Worm (Caenorhabditis elegans) whole organism, L4 larva: Measurements from ENCODE around the gene exc-14.

Experiments used
- ceh-82 ChIP-seq: sonication (generic microtip); optimal IDR thresholded peaks from 2 replicates; lab custom pipeline; 2017; ENCODE audit warnings: missing biosample characterization, missing genetic modification characterization
- cey-2 ChIP-seq: sonication (generic microtip); optimal IDR thresholded peaks from 3 replicates; lab custom pipeline; 2017; ENCODE audit warnings: missing genetic modification characterization, mild to moderate bottlenecking, missing compliant biosample characterization, antibody characterized with exemption, borderline replicate concordance; ENCODE audit not compliant: insufficient read depth
- egl-43 ChIP-seq: fragments of 200-800 bp; sonication (Bioruptor generic); IDR thresholded peaks from 2 replicates; pipeline ENCODE4 v1.3.6; 2022; ENCODE audit warnings: missing genetic modification reagents, missing genetic modification characterization, missing compliant biosample characterization
- hlh-11 ChIP-seq: fragments of 200-800 bp; sonication (Bioruptor generic); optimal IDR thresholded peaks from 2 replicates; lab custom pipeline; 2018; ENCODE audit warnings: mild to moderate bottlenecking, missing genetic modification characterization, missing compliant biosample characterization
- lin-15B ChIP-seq: fragments of 150-350 bp; sonication (generic microtip); optimal IDR thresholded peaks from 3 replicates; lab custom pipeline; 2014; ENCODE audit warnings: missing biosample characterization, missing genetic modification characterization
- lir-3 ChIP-seq: sonication (generic microtip); optimal IDR thresholded peaks from 2 replicates; lab custom pipeline; 2016; ENCODE audit warnings: mild to moderate bottlenecking, missing genetic modification characterization, missing compliant biosample characterization
- mep-1 ChIP-seq: fragments of 150-350 bp; sonication (generic microtip); optimal IDR thresholded peaks from 3 replicates; lab custom pipeline; 2014; ENCODE audit warnings: missing biosample characterization, missing genetic modification characterization
- nhr-11 ChIP-seq: fragments of 150-350 bp; optimal IDR thresholded peaks from 2 replicates; lab custom pipeline; 2014; ENCODE audit warnings: missing biosample characterization, missing genetic modification characterization
- nhr-76 ChIP-seq: fragments of 150-350 bp; optimal IDR thresholded peaks from 2 replicates; lab custom pipeline; 2014; ENCODE audit warnings: missing biosample characterization, missing genetic modification characterization
- pha-4 ChIP-seq, 2 experiments: fragments of 150-350 bp in 1 of 2; fragments of 200-800 bp in 1 of 2; sonication (Bioruptor generic) in 1 of 2; IDR thresholded peaks in 1 of 2; optimal IDR thresholded peaks in 1 of 2; 2 replicates each; pipeline versions ENCODE4 v1.3.6 to Lab custom; 2014 to 2022; ENCODE audit warnings: missing genetic modification characterization in 2 of 2, missing genetic modification reagents in 2 of 2, missing biosample characterization in 1 of 2, missing compliant biosample characterization in 1 of 2
- rbr-2 ChIP-seq: sonication (generic microtip); optimal IDR thresholded peaks from 2 replicates; lab custom pipeline; 2016; ENCODE audit warnings: missing genotype, missing genetic modification characterization, missing compliant biosample characterization
- zag-1 ChIP-seq: fragments of 150-350 bp; optimal IDR thresholded peaks from 2 replicates; lab custom pipeline; 2014; ENCODE audit warnings: missing biosample characterization, missing genetic modification characterization

ce11 chrV:5001386-5001785, 44.6 kb downstream of the exc-14 start, which contains the start of gene srr-8:
- no peak for TF ChIP-seq lin-15B (tag; lab: Kevin White, UChicago)
- no peak for TF ChIP-seq lir-3 (tag; lab: Kevin White, UChicago)
- TF ChIP-seq pha-4 (GFP tag; IDR thresholded peaks at IDR 0.05; lab: Robert Waterston, UW) = no peak
- TF ChIP-seq pha-4 (tag; optimal IDR thresholded peaks at IDR 0.05; lab: Kevin White, UChicago) = no peak
- no peak for TF ChIP-seq rbr-2 (tag; lab: Kevin White, UChicago)
- no peak for TF ChIP-seq ceh-82 (tag; lab: Kevin White, UChicago)
- no peak for TF ChIP-seq nhr-76 (tag; lab: Kevin White, UChicago)
- no peak for TF ChIP-seq zag-1 (tag; lab: Kevin White, UChicago)
- TF ChIP-seq nhr-11 = no peak
- TF ChIP-seq mep-1 = no peak
- no peak for TF ChIP-seq cey-2 (tag; lab: Kevin White, UChicago)
- no peak for TF ChIP-seq egl-43 (GFP tag; lab: Robert Waterston, UW)
- no peak for TF ChIP-seq hlh-11
